Fruit fly (Drosophila melanogaster): ENCODE data around the gene yip7.

yip7 gene

dm6 chr3L:6059062-6059708, 24.2 kb downstream of the yip7 start, which contains the start of gene CG6592 (continued):
- TF ChIP-seq usp (GFP tag; optimal IDR thresholded peaks at IDR 0.05), result no peak
- TF ChIP-seq CG30403 (GFP tag; optimal IDR thresholded peaks at IDR 0.05), result no peak
- TF ChIP-seq crc (GFP tag; optimal IDR thresholded peaks at IDR 0.05), result no peak
- TF ChIP-seq D19A (tag; optimal IDR thresholded peaks at IDR 0.05), result no peak
- TF ChIP-seq PHDP (tag; optimal IDR thresholded peaks at IDR 0.05), result no peak
- TF ChIP-seq CG31365 (tag; optimal IDR thresholded peaks at IDR 0.05), result peak; percentile 97
- no peak for TF ChIP-seq CG13894 (tag; optimal IDR thresholded peaks at IDR 0.05)
- no peak for TF ChIP-seq CG6175 (GFP tag; IDR thresholded peaks at IDR 0.05)
- peak; percentile 82 for TF ChIP-seq ac (GFP tag; optimal IDR thresholded peaks at IDR 0.05)
- TF ChIP-seq Ets65A (GFP tag), result peak; percentile 98
- TF ChIP-seq HmgD (GFP tag; optimal IDR thresholded peaks at IDR 0.05), result peak; percentile 48
- no peak for TF ChIP-seq ap (GFP tag; IDR thresholded peaks at IDR 0.05)
- no peak for TF ChIP-seq CG5245 (GFP tag; optimal IDR thresholded peaks at IDR 0.05)
- TF ChIP-seq en (GFP tag; optimal IDR thresholded peaks at IDR 0.05), result no peak
- TF ChIP-seq CG17912 (GFP tag; optimal IDR thresholded peaks at IDR 0.05), result no peak
- TF ChIP-seq GATAe (GFP tag; conservative IDR thresholded peaks at IDR 0.05), result no peak
- TF ChIP-seq CG18764 (GFP tag; optimal IDR thresholded peaks at IDR 0.05), result no peak
- no peak for TF ChIP-seq CG13424 (tag; optimal IDR thresholded peaks at IDR 0.05)
- no peak for TF ChIP-seq HLH3B (GFP tag; IDR thresholded peaks at IDR 0.05)
- no peak for TF ChIP-seq tio (GFP tag; optimal IDR thresholded peaks at IDR 0.05)
- peak; percentile 4 for TF ChIP-seq mam (GFP tag; optimal IDR thresholded peaks at IDR 0.05)
- no peak for TF ChIP-seq nerfin-1 (tag; optimal IDR thresholded peaks at IDR 0.05)
- no peak for TF ChIP-seq Side (GFP tag; optimal IDR thresholded peaks at IDR 0.05)
- no peak for TF ChIP-seq CG9797 (GFP tag; optimal IDR thresholded peaks at IDR 0.05)
- peak; percentile 16; the same call in 1 of the 2 replicates for TF ChIP-seq CG1024 (GFP tag; IDR thresholded peaks at IDR 0.05)
- TF ChIP-seq ab (GFP tag; optimal IDR thresholded peaks at IDR 0.05), result no peak
- peak; percentile 17 for TF ChIP-seq az2 (GFP tag; optimal IDR thresholded peaks at IDR 0.05)
- no peak for TF ChIP-seq CG34376 (GFP tag; optimal IDR thresholded peaks at IDR 0.05)
- 0 out of 2 replicates have a peak, but pooled peaks have one; percentile 5 for TF ChIP-seq NFAT (GFP tag; IDR thresholded peaks at IDR 0.05)
- TF ChIP-seq CG10565 (GFP tag; optimal IDR thresholded peaks at IDR 0.05), result no peak
- TF ChIP-seq CG30431 (GFP tag; optimal IDR thresholded peaks at IDR 0.05), result peak; percentile 87
- peak; percentile 19 for TF ChIP-seq CG13624 (GFP tag; optimal IDR thresholded peaks at IDR 0.05)
- no peak for TF ChIP-seq CrebB (tag; optimal IDR thresholded peaks at IDR 0.05)
- TF ChIP-seq peb (GFP tag; IDR thresholded peaks at IDR 0.05), result no peak
- no peak for TF ChIP-seq Dad (GFP tag; optimal IDR thresholded peaks at IDR 0.05)
- peak; percentile 68 for TF ChIP-seq CG13775 (GFP tag; optimal IDR thresholded peaks at IDR 0.05)
- no peak for TF ChIP-seq bsh (GFP tag; optimal IDR thresholded peaks at IDR 0.05)
- peak; percentile 62 for TF ChIP-seq CG10209 (GFP tag; optimal IDR thresholded peaks at IDR 0.05)
- peak; percentile 18 for TF ChIP-seq unpg (GFP tag; optimal IDR thresholded peaks at IDR 0.05)
- no peak for TF ChIP-seq Drgx (GFP tag; IDR thresholded peaks at IDR 0.05)
- TF ChIP-seq NK7.1 (GFP tag; optimal IDR thresholded peaks at IDR 0.05), result no peak
- TF ChIP-seq E2f1 (GFP tag; IDR thresholded peaks at IDR 0.05), result no peak; the same call in 1 of the 2 replicates
- TF ChIP-seq sens-2 (GFP tag; IDR thresholded peaks at IDR 0.05), result no peak
- TF ChIP-seq CG2202 (tag; optimal IDR thresholded peaks at IDR 0.05), result peak; percentile 16
- TF ChIP-seq Hr78 (GFP tag; optimal IDR thresholded peaks at IDR 0.05), result no peak
- no peak for TF ChIP-seq CG4282 (GFP tag; optimal IDR thresholded peaks at IDR 0.05)
- TF ChIP-seq CG4424 (GFP tag; optimal IDR thresholded peaks at IDR 0.05), result no peak
- no peak for TF ChIP-seq Bteb2 (GFP tag; optimal IDR thresholded peaks at IDR 0.05)
- peak in 1 of 2 experiments; percentile 57 for TF ChIP-seq crp (GFP tag; optimal IDR thresholded peaks at IDR 0.05)
- no peak for TF ChIP-seq tup (GFP tag; optimal IDR thresholded peaks at IDR 0.05)
